Worm (Caenorhabditis elegans): ENCODE measurements around the gene Y102A11A.9.
"Not testable (repeated sequence)": the region's sequence is repeated elsewhere in the genome, so short reads cannot be mapped to it uniquely, and the experiment has no call there.

Y102A11A.9 gene

ce11 chrX:1984831-1985230 is 28.1 kb upstream of the Y102A11A.9 start (continued):
- TF ChIP-seq Y53G8AR.9 (GFP tag; conservative IDR thresholded peaks at IDR 0.05) = no peak
- TF ChIP-seq fkh-3 (tag; optimal IDR thresholded peaks at IDR 0.05) = no peak

ce11 chrX:1989576-1989975 is 23.4 kb upstream of the Y102A11A.9 start, which contains the start of gene meg-3:
Gene meg-3, minus strand, starts transcription at chrX:1989607.
- TF ChIP-seq lag-1 (GFP tag; IDR thresholded peaks at IDR 0.05) (no peak), mcd-1 (GFP tag; IDR thresholded peaks at IDR 0.05) (no peak), hmg-1.2 (GFP tag; IDR thresholded peaks at IDR 0.05) (peak; percentile 79), ztf-25 (GFP tag; IDR thresholded peaks at IDR 0.05) (no peak), madf-3 (GFP tag; IDR thresholded peaks at IDR 0.05) (no peak), gei-17 (GFP tag; optimal IDR thresholded peaks at IDR 0.05) (peak; percentile 58), ztf-22 (GFP tag; optimal IDR thresholded peaks at IDR 0.05) (no peak), dox-1 (GFP tag; IDR thresholded peaks at IDR 0.05) (peak; percentile 48; the same call in 1 of the 2 replicates), D2030.7 (GFP tag; IDR thresholded peaks at IDR 0.05) (0 out of 2 replicates have a peak, but pooled peaks have one; percentile 17), efl-1 (GFP tag; optimal IDR thresholded peaks at IDR 0.05) (peak; percentile 2), F49E8.2 (tag; optimal IDR thresholded peaks at IDR 0.05; ENCODE audit: insufficient read depth) (no peak), snpc-1.1 (tag; optimal IDR thresholded peaks at IDR 0.05; ENCODE audit: insufficient read depth) (no peak), attf-6 (GFP tag; IDR thresholded peaks at IDR 0.05) (no peak), C06A6.2 (GFP tag; conservative IDR thresholded peaks at IDR 0.05) (no peak)

- no peak for TF ChIP-seq ama-1 (optimal IDR thresholded peaks at IDR 0.05)
- no peak for TF ChIP-seq ama-1 (GFP tag; optimal IDR thresholded peaks at IDR 0.05)
- no peak for TF ChIP-seq B0035.1 (tag; optimal IDR thresholded peaks at IDR 0.05)
- no peak for TF ChIP-seq zfh-2 (GFP tag; conservative IDR thresholded peaks at IDR 0.05)
- TF ChIP-seq somi-1 (GFP tag; optimal IDR thresholded peaks at IDR 0.05) = no peak
- TF ChIP-seq egl-44 (GFP tag; IDR thresholded peaks at IDR 0.05) = no peak
- no peak for TF ChIP-seq tbx-9 (tag; optimal IDR thresholded peaks at IDR 0.05; ENCODE audit: borderline replicate concordance)
- TF ChIP-seq D2030.7 (GFP tag; IDR thresholded peaks at IDR 0.05) = no peak
- TF ChIP-seq hrde-1 (tag; optimal IDR thresholded peaks at IDR 0.05; ENCODE audit: borderline replicate concordance) = no peak
- TF ChIP-seq B0261.1 (tag; optimal IDR thresholded peaks at IDR 0.05) = no peak
- TF ChIP-seq nhr-90 (tag; optimal IDR thresholded peaks at IDR 0.05) = no peak
- no peak for TF ChIP-seq ets-4 (GFP tag; optimal IDR thresholded peaks at IDR 0.05)
- TF ChIP-seq gei-17 (GFP tag; optimal IDR thresholded peaks at IDR 0.05) = no peak
- no peak for TF ChIP-seq F22D6.2 (tag; optimal IDR thresholded peaks at IDR 0.05)
- TF ChIP-seq snpc-4 (GFP tag; optimal IDR thresholded peaks at IDR 0.05) = no peak
- TF ChIP-seq snpc-4 (tag; optimal IDR thresholded peaks at IDR 0.05) = no peak
- no peak for TF ChIP-seq rpc-1 (optimal IDR thresholded peaks at IDR 0.05)
- TF ChIP-seq rpc-1 (tag; optimal IDR thresholded peaks at IDR 0.05) = no peak
- TF ChIP-seq athp-1 (tag; optimal IDR thresholded peaks at IDR 0.05) = no peak
Observed at ce11 chrX:1990434-1990833, 22.5 kb upstream of the Y102A11A.9 start, which contains the start of gene Y40A1A.2. Gene Y40A1A.2, plus strand, starts transcription at chrX:1990734.

DNA sequence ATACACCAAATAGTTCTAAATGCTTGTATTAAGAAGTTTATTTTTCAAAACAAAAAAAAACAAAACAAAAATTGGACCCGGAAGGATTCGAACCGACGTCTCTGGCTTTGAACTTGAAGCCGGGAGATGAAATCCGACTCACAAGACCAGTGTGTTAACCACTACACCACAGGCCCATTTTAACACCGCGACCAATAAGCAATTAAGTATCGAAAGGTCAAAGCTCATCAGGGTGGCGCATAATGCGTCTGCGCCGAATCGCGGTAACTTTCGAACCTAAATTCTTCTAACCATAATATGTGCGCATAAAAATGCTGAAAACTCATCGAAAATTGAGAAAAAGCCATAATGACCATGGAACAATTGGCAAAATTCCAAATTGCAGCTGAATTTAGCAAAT is 18.8 kb upstream of the Y102A11A.9 start:
- TF ChIP-seq rpc-1 (optimal IDR thresholded peaks at IDR 0.05) = not testable (repeated sequence)
- TF ChIP-seq rpc-1 (tag; optimal IDR thresholded peaks at IDR 0.05) (peak; percentile 52), tbp1 (GFP tag; optimal IDR thresholded peaks at IDR 0.05) (peak; percentile 54)

DNA sequence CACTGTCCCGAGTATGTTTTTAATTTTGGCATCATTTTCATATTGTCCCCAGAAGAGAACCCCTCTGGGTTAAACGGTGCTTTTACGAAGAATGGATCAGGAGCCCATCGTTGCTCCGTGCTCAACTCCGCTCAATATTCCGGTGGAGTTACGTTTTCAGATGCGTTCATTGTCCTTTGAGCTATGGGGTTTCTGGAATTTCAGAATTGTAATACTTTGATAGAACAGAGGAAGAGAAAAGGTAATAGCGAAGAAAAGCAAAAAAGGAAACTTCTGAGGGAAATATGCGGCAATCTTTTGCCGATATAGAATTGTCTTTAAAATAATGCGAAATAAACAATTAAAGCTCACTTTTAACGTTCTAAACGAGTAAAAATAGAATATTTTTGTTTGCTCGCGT is 15.0 kb upstream of the Y102A11A.9 start, which contains the start of gene Y40A1A.3:
Gene Y40A1A.3 (minus strand): TSS at position 101 of the 400 bp plus-strand sequence.
- no peak for TF ChIP-seq attf-5 (GFP tag; optimal IDR thresholded peaks at IDR 0.05)
- TF ChIP-seq K12H6.12 (tag; optimal IDR thresholded peaks at IDR 0.05) = no peak
- TF ChIP-seq snpc-1.1 (tag; optimal IDR thresholded peaks at IDR 0.05; ENCODE audit: insufficient read depth) = no peak
- no peak for TF ChIP-seq mel-28 (tag; optimal IDR thresholded peaks at IDR 0.05; ENCODE audit: borderline replicate concordance)
- TF ChIP-seq tbp1 (GFP tag; optimal IDR thresholded peaks at IDR 0.05) = no peak
- no peak for TF ChIP-seq bed-2 (GFP tag; IDR thresholded peaks at IDR 0.05)
- no peak for TF ChIP-seq snpc-4 (GFP tag; optimal IDR thresholded peaks at IDR 0.05)
- no peak for TF ChIP-seq snpc-4 (tag; optimal IDR thresholded peaks at IDR 0.05)
- no peak for TF ChIP-seq lir-1 (GFP tag; conservative IDR thresholded peaks at IDR 0.05)
- no peak for TF ChIP-seq F23B12.7 (tag; optimal IDR thresholded peaks at IDR 0.05; ENCODE audit: insufficient read depth)
- TF ChIP-seq aptf-3 (GFP tag; IDR thresholded peaks at IDR 0.05) = no peak
- TF ChIP-seq rpc-1 (optimal IDR thresholded peaks at IDR 0.05) = no peak
- TF ChIP-seq rpc-1 (tag; optimal IDR thresholded peaks at IDR 0.05) = no peak
- no peak for TF ChIP-seq ztf-18 (tag; optimal IDR thresholded peaks at IDR 0.05)
- TF ChIP-seq die-1 (tag; optimal IDR thresholded peaks at IDR 0.05) = no peak
